Worm (Caenorhabditis elegans): ENCODE measurements around the gene F57G9.3.

DNA sequence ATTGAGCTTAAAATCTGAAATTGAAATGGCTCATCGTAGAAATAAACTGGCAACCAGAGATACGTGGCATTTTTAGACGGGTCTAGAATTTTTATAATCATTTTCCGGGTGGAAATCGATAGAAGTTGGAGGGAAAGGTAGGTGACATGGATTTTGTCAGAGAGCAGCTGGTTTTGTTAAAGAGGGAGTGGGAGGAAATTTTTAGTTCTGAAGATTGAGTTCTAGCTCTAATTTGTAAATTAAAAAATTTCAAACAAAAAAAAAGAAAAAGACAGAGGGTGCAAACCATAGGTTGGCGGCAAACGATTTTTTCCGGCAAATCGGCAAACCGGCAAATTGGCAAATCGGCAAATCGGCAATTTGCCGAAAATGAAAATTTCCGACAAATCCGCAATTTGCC, 46.6 kb upstream of the F57G9.3 start, which contains the start of gene sre-32:
- no peak for TF ChIP-seq mdl-1 (tag; optimal IDR thresholded peaks at IDR 0.05)
- no peak for TF ChIP-seq Y55F3AM.14 (GFP tag; optimal IDR thresholded peaks at IDR 0.05)
- no peak for TF ChIP-seq snpc-4 (tag; optimal IDR thresholded peaks at IDR 0.05)
- no peak for TF ChIP-seq nhr-237 (tag; optimal IDR thresholded peaks at IDR 0.05)

All from whole organism, L2 larva.